Worm (Caenorhabditis elegans): ENCODE measurements around the gene Y97E10AR.4.

DNA sequence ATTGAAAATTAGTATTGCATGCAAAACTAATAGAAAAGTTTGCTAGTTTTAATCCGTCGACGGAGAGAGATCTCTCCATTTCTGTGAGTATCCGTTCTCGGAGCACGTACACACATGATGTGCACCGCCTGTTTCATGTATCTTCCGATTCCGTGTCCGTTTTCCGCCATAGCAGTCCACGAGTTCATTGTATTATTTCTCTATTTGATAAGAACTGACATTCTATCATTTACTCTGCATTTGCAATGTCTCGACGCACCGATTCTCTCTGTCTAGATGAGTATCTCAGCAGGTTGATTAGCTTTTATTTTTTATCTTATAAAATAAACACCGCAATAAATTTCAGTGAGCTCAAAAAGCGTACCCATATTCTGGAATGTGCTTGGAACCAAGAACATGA is 8.9 kb upstream of the Y97E10AR.4 start:
- TF ChIP-seq egl-5 (tag; optimal IDR thresholded peaks at IDR 0.05) (no peak), jun-1 (tag; optimal IDR thresholded peaks at IDR 0.05) (no peak), pha-4 (tag; optimal IDR thresholded peaks at IDR 0.05) (no peak), ceh-82 (tag; optimal IDR thresholded peaks at IDR 0.05) (no peak), lsy-12 (tag; optimal IDR thresholded peaks at IDR 0.05) (no peak)

Measured in whole organism, L3 larva.